Worm (Caenorhabditis elegans) whole organism, L4 larva: ENCODE results near the gene ZK938.3.

Experiments
- F26F4.8 ChIP-seq: fragments of 200-800 bp; sonication (Bioruptor generic); conservative IDR thresholded peaks from 2 replicates; pipeline ENCODE4 v1.3.6; 2022; ENCODE audit warnings: missing genetic modification characterization, missing compliant biosample characterization
- F37D6.2 ChIP-seq: sonication (generic microtip); optimal IDR thresholded peaks from 2 replicates; lab custom pipeline; 2016; ENCODE audit warnings: mild to moderate bottlenecking, missing genetic modification characterization, missing compliant biosample characterization
- F49E8.2 ChIP-seq: sonication (generic microtip); optimal IDR thresholded peaks from 2 replicates; lab custom pipeline; 2016; ENCODE audit warnings: missing compliant biosample characterization, mild to moderate bottlenecking, missing genetic modification characterization, borderline replicate concordance
- R02D3.7 ChIP-seq: fragments of 150-350 bp; sonication (generic microtip); optimal IDR thresholded peaks from 3 replicates; lab custom pipeline; 2014; ENCODE audit warnings: missing biosample characterization, missing genetic modification characterization
- T26A8.4 ChIP-seq: fragments of 200-800 bp; sonication (Bioruptor generic); IDR thresholded peaks from 2 replicates; pipeline ENCODE4 v1.3.6; 2022; ENCODE audit warnings: missing genetic modification characterization, missing compliant biosample characterization
- Y105C5A.15 ChIP-seq: fragments of 200-800 bp; sonication (Bioruptor generic); IDR thresholded peaks from 2 replicates; pipeline ENCODE4 v1.3.6; 2022; ENCODE audit warnings: missing genetic modification characterization, missing compliant biosample characterization
- Y5F2A.4 ChIP-seq: fragments of 200-800 bp; sonication (Bioruptor generic); optimal IDR thresholded peaks from 2 replicates; lab custom pipeline; 2018; ENCODE audit warnings: mild to moderate bottlenecking, missing genetic modification characterization, missing compliant biosample characterization
- Y75B8A.6 ChIP-seq: fragments of 200-800 bp; sonication (Bioruptor generic); IDR thresholded peaks from 2 replicates; pipeline ENCODE4 v1.3.6; 2022; ENCODE audit warnings: missing genetic modification reagents, missing genetic modification characterization, missing compliant biosample characterization
- ZK546.5 ChIP-seq, 2 experiments: sonication (generic microtip); optimal IDR thresholded peaks; 2 replicates each; lab custom pipeline; 2017; ENCODE audit warnings: missing biosample characterization in 2 of 2, missing genetic modification characterization in 2 of 2
- aha-1 ChIP-seq: fragments of 150-350 bp; peaks from one replicate; lab custom pipeline; 2014; ENCODE audit warnings: missing biosample characterization, missing genetic modification characterization
- attf-4 ChIP-seq: sonication (generic microtip); optimal IDR thresholded peaks from 3 replicates; lab custom pipeline; 2017; ENCODE audit warnings: missing biosample characterization, missing genetic modification characterization
- ceh-20 ChIP-seq: fragments of 200-800 bp; sonication (Bioruptor generic); IDR thresholded peaks from 2 replicates; pipeline ENCODE4 v1.3.6; 2022; ENCODE audit warnings: missing genetic modification reagents, missing genetic modification characterization, missing compliant biosample characterization
- ceh-28 ChIP-seq: fragments of 150-350 bp; optimal IDR thresholded peaks from 2 replicates; lab custom pipeline; 2014; ENCODE audit warnings: missing biosample characterization, missing genetic modification reagents, missing genetic modification characterization
- ceh-62 ChIP-seq: sonication (generic microtip); optimal IDR thresholded peaks from 2 replicates; lab custom pipeline; 2017; ENCODE audit warnings: missing biosample characterization, missing genetic modification characterization
- ceh-82 ChIP-seq: sonication (generic microtip); optimal IDR thresholded peaks from 2 replicates; lab custom pipeline; 2017; ENCODE audit warnings: missing biosample characterization, missing genetic modification characterization
- cey-2 ChIP-seq: sonication (generic microtip); optimal IDR thresholded peaks from 3 replicates; lab custom pipeline; 2017; ENCODE audit warnings: missing genetic modification characterization, mild to moderate bottlenecking, missing compliant biosample characterization, antibody characterized with exemption, borderline replicate concordance; ENCODE audit not compliant: insufficient read depth
- daf-16 ChIP-seq, 3 experiments: sonication (generic microtip); optimal IDR thresholded peaks; 2 replicates each; lab custom pipeline; 2016 to 2017; ENCODE audit warnings: missing genetic modification characterization in 3 of 3, missing genetic modification reagents in 3 of 3, mild to moderate bottlenecking in 2 of 3, missing compliant biosample characterization in 2 of 3, missing biosample characterization in 1 of 3, moderate library complexity in 1 of 3
- daf-8 ChIP-seq: fragments of 200-800 bp; sonication (Bioruptor generic); IDR thresholded peaks from 2 replicates; pipeline ENCODE4 v1.3.6; 2022; ENCODE audit warnings: missing genetic modification characterization, missing compliant biosample characterization
- dmd-6 ChIP-seq: fragments of 200-800 bp; sonication (Bioruptor generic); IDR thresholded peaks from 2 replicates; pipeline ENCODE4 v1.3.6; 2022; ENCODE audit warnings: missing genetic modification reagents, missing genetic modification characterization, missing compliant biosample characterization
- dmd-8 ChIP-seq: fragments of 200-800 bp; sonication (Bioruptor generic); IDR thresholded peaks from 2 replicates; pipeline ENCODE4 v1.3.6; 2022; ENCODE audit warnings: missing genetic modification characterization, missing compliant biosample characterization
- dpl-1 ChIP-seq: fragments of 150-350 bp; optimal IDR thresholded peaks from 2 replicates; lab custom pipeline; 2014; ENCODE audit warnings: missing biosample characterization, missing genetic modification reagents, missing genetic modification characterization
- dve-1 ChIP-seq: sonication (generic microtip); optimal IDR thresholded peaks from 2 replicates; lab custom pipeline; 2017; ENCODE audit warnings: antibody characterized with exemption, mild to moderate bottlenecking, missing genetic modification characterization, missing compliant biosample characterization; ENCODE audit not compliant: insufficient read depth
- egl-43 ChIP-seq: fragments of 200-800 bp; sonication (Bioruptor generic); IDR thresholded peaks from 2 replicates; pipeline ENCODE4 v1.3.6; 2022; ENCODE audit warnings: missing genetic modification reagents, missing genetic modification characterization, missing compliant biosample characterization
- fkh-10 ChIP-seq: fragments of 150-350 bp; optimal IDR thresholded peaks from 2 replicates; lab custom pipeline; 2014; ENCODE audit warnings: missing biosample characterization, missing genetic modification reagents, missing genetic modification characterization
- fos-1 ChIP-seq: fragments of 150-350 bp; optimal IDR thresholded peaks from 2 replicates; lab custom pipeline; 2014; ENCODE audit warnings: missing biosample characterization, missing genetic modification characterization
- gei-8 ChIP-seq: fragments of 200-800 bp; sonication (Bioruptor generic); optimal IDR thresholded peaks from 2 replicates; lab custom pipeline; 2018; ENCODE audit warnings: mild to moderate bottlenecking, missing genetic modification characterization, missing compliant biosample characterization
- hlh-11 ChIP-seq: fragments of 200-800 bp; sonication (Bioruptor generic); optimal IDR thresholded peaks from 2 replicates; lab custom pipeline; 2018; ENCODE audit warnings: mild to moderate bottlenecking, missing genetic modification characterization, missing compliant biosample characterization
- hlh-30 ChIP-seq: sonication (generic microtip); optimal IDR thresholded peaks from 2 replicates; lab custom pipeline; 2017; ENCODE audit warnings: antibody characterized with exemption, mild to moderate bottlenecking, missing genetic modification characterization, missing compliant biosample characterization; ENCODE audit not compliant: insufficient read depth
- hmg-1.1 ChIP-seq: fragments of 200-800 bp; sonication (Bioruptor generic); IDR thresholded peaks from 2 replicates; pipeline ENCODE4 v1.3.6; 2022; ENCODE audit warnings: missing genetic modification reagents, missing genetic modification characterization, missing compliant biosample characterization
- lin-1 ChIP-seq: fragments of 200-800 bp; sonication (Bioruptor generic); IDR thresholded peaks from 2 replicates; pipeline ENCODE4 v1.3.6; 2022; ENCODE audit warnings: missing genetic modification reagents, missing genetic modification characterization, missing compliant biosample characterization
- madf-9 ChIP-seq: fragments of 200-800 bp; sonication (Bioruptor generic); conservative IDR thresholded peaks from 2 replicates; pipeline ENCODE4 v1.3.6; 2022; ENCODE audit warnings: missing genetic modification reagents, missing genetic modification characterization, missing compliant biosample characterization
- mdl-1 ChIP-seq, 2 experiments: fragments of 150-350 bp in 1 of 2; sonication (generic microtip) in 1 of 2; optimal IDR thresholded peaks; 2 replicates each; lab custom pipeline; 2014 to 2017; ENCODE audit warnings: missing biosample characterization in 2 of 2, missing genetic modification characterization in 2 of 2
- mep-1 ChIP-seq: fragments of 150-350 bp; sonication (generic microtip); optimal IDR thresholded peaks from 3 replicates; lab custom pipeline; 2014; ENCODE audit warnings: missing biosample characterization, missing genetic modification characterization
- nhr-102 ChIP-seq: sonication (generic microtip); optimal IDR thresholded peaks from 2 replicates; lab custom pipeline; 2016; ENCODE audit warnings: mild to moderate bottlenecking, missing genetic modification characterization, moderate library complexity, missing compliant biosample characterization
- nhr-28 ChIP-seq: fragments of 150-350 bp; optimal IDR thresholded peaks from 2 replicates; lab custom pipeline; 2014; ENCODE audit warnings: missing biosample characterization, missing genetic modification characterization
- nhr-42 ChIP-seq: fragments of 200-800 bp; sonication (Bioruptor generic); IDR thresholded peaks from 2 replicates; pipeline ENCODE4 v1.3.6; 2022; ENCODE audit warnings: missing genetic modification characterization, missing compliant biosample characterization
- nhr-48 ChIP-seq: sonication (generic microtip); optimal IDR thresholded peaks from 2 replicates; lab custom pipeline; 2016; ENCODE audit warnings: mild to moderate bottlenecking, missing genetic modification characterization, missing compliant biosample characterization
- nhr-6 ChIP-seq: fragments of 150-350 bp; optimal IDR thresholded peaks from 2 replicates; lab custom pipeline; 2014; ENCODE audit warnings: missing biosample characterization, missing genetic modification characterization
- nhr-76 ChIP-seq: fragments of 150-350 bp; optimal IDR thresholded peaks from 2 replicates; lab custom pipeline; 2014; ENCODE audit warnings: missing biosample characterization, missing genetic modification characterization
- nhr-77 ChIP-seq: fragments of 150-350 bp; optimal IDR thresholded peaks from 2 replicates; lab custom pipeline; 2014; ENCODE audit warnings: missing biosample characterization, missing genetic modification characterization
- pha-4 ChIP-seq, 2 experiments: fragments of 150-350 bp in 1 of 2; fragments of 200-800 bp in 1 of 2; sonication (Bioruptor generic) in 1 of 2; IDR thresholded peaks in 1 of 2; optimal IDR thresholded peaks in 1 of 2; 2 replicates each; pipeline versions ENCODE4 v1.3.6 to Lab custom; 2014 to 2022; ENCODE audit warnings: missing genetic modification characterization in 2 of 2, missing genetic modification reagents in 2 of 2, missing biosample characterization in 1 of 2, missing compliant biosample characterization in 1 of 2
- pqm-1 ChIP-seq: sonication (generic microtip); optimal IDR thresholded peaks from 2 replicates; lab custom pipeline; 2017; ENCODE audit warnings: missing biosample characterization, missing genetic modification characterization
- set-16 ChIP-seq: fragments of 200-800 bp; sonication (Bioruptor generic); IDR thresholded peaks from 2 replicates; pipeline ENCODE4 v1.3.6; 2022; ENCODE audit warnings: missing genetic modification reagents, missing genetic modification characterization, missing compliant biosample characterization
- skn-1 ChIP-seq: fragments of 150-350 bp; optimal IDR thresholded peaks from 2 replicates; lab custom pipeline; 2014; ENCODE audit warnings: missing biosample characterization, missing genetic modification characterization
- snpc-1.2 ChIP-seq: fragments of 200-800 bp; sonication (Bioruptor generic); IDR thresholded peaks from 2 replicates; pipeline ENCODE4 v1.3.6; 2022; ENCODE audit warnings: missing genetic modification reagents, missing genetic modification characterization, missing compliant biosample characterization
- spr-3 ChIP-seq: fragments of 200-800 bp; sonication (Bioruptor generic); optimal IDR thresholded peaks from 2 replicates; lab custom pipeline; 2018; ENCODE audit warnings: mild to moderate bottlenecking, missing genetic modification characterization, missing compliant biosample characterization
- tra-1 ChIP-seq: fragments of 200-800 bp; sonication (Bioruptor generic); IDR thresholded peaks from 2 replicates; pipeline ENCODE4 v1.3.6; 2022; ENCODE audit warnings: missing genetic modification reagents, missing genetic modification characterization, missing compliant biosample characterization
- unc-62 ChIP-seq, 3 experiments: fragments of 150-350 bp in 1 of 3; sonication (generic microtip); optimal IDR thresholded peaks in 2 of 3; peaks in 1 of 3; 1 replicate in 1 of 3; 2 replicates in 2 of 3; lab custom pipeline; 2014 to 2017; ENCODE audit warnings: missing biosample characterization in 3 of 3, missing genetic modification characterization in 3 of 3, missing genetic modification reagents in 3 of 3, missing genotype in 1 of 3
- zfp-2 ChIP-seq: sonication (generic microtip); optimal IDR thresholded peaks from 2 replicates; lab custom pipeline; 2016; ENCODE audit warnings: mild to moderate bottlenecking, missing genetic modification characterization, missing compliant biosample characterization
- ztf-7 ChIP-seq: fragments of 150-350 bp; optimal IDR thresholded peaks from 2 replicates; lab custom pipeline; 2014; ENCODE audit warnings: missing biosample characterization, missing genetic modification characterization

Gene ZK938.3

DNA sequence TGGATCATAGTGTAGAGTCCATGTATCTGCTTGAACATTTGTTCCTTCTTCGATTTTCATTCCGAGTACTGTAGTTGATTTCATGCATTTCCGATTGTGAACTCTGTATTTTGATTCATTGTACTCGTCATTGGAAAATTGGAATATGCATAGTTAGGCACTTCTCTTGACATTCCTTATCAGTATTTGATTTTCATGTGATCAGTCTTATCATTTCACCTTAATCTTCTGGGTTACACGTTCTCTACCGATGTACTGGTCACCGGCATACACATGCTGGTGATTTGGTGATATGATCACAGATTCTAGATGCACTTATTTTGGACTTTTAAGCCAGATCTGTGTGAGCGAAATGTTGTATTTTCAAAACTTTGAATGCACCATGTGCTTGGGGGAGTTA, 42.6 kb downstream of the ZK938.3 start:
- TF ChIP-seq ceh-62 (tag; lab: Kevin White, UChicago) (no peak), skn-1 (tag; lab: Kevin White, UChicago) (no peak), nhr-48 (tag; lab: Kevin White, UChicago) (peak; percentile 72), hlh-11 (tag; lab: Kevin White, UChicago) (peak; percentile 91), nhr-6 (tag; lab: Kevin White, UChicago) (no peak), madf-9 (GFP tag; lab: Robert Waterston, UW) (no peak), F26F4.8 (GFP tag; lab: Robert Waterston, UW) (no peak), Y105C5A.15 (GFP tag; lab: Robert Waterston, UW) (no peak), nhr-76 (no peak), mdl-1 (tag; optimal IDR thresholded peaks at IDR 0.05; lab: Kevin White, UChicago) (peak in 1 of 2 experiments; percentile 70), zfp-2 (no peak), hlh-30 (peak; percentile 62), ztf-7 (tag; lab: Kevin White, UChicago) (no peak), T26A8.4 (GFP tag; lab: Robert Waterston, UW) (no peak), lin-1 (GFP tag; lab: Robert Waterston, UW) (peak; percentile 71; the same call in 1 of the 2 replicates), set-16 (GFP tag; lab: Robert Waterston, UW) (no peak), daf-8 (no peak), fos-1 (tag; lab: Kevin White, UChicago) (no peak), Y5F2A.4 (GFP tag; lab: Kevin White, UChicago) (no peak), ceh-82 (no peak), aha-1 (tag; lab: Kevin White, UChicago) (no peak), F37D6.2 (tag; lab: Kevin White, UChicago) (no peak), ZK546.5 (tag; optimal IDR thresholded peaks at IDR 0.05; lab: Kevin White, UChicago) (no peak), gei-8 (GFP tag; lab: Kevin White, UChicago) (no peak), pha-4 (GFP tag; IDR thresholded peaks at IDR 0.05; lab: Robert Waterston, UW) (no peak), pha-4 (tag; optimal IDR thresholded peaks at IDR 0.05; lab: Kevin White, UChicago) (no peak), dpl-1 (GFP tag; lab: Kevin White, UChicago) (no peak), Y75B8A.6 (GFP tag; lab: Robert Waterston, UW) (no peak), tra-1 (0 out of 2 replicates have a peak, but pooled peaks have one; percentile 53), egl-43 (GFP tag; lab: Robert Waterston, UW) (no peak), nhr-102 (tag; lab: Kevin White, UChicago) (peak; percentile 93), ceh-20 (GFP tag; lab: Robert Waterston, UW) (no peak), nhr-77 (tag; lab: Kevin White, UChicago) (peak; percentile 88), dmd-6 (GFP tag; lab: Robert Waterston, UW) (peak; percentile 96), snpc-1.2 (GFP tag; lab: Robert Waterston, UW) (no peak), dve-1 (tag; lab: Kevin White, UChicago) (peak; percentile 84), cey-2 (no peak), spr-3 (GFP tag; lab: Kevin White, UChicago) (no peak), hmg-1.1 (GFP tag; lab: Robert Waterston, UW) (no peak), fkh-10 (no peak), attf-4 (tag; lab: Kevin White, UChicago) (no peak), nhr-28 (tag; lab: Kevin White, UChicago) (peak; percentile 87), ceh-28 (no peak), R02D3.7 (tag; lab: Kevin White, UChicago) (no peak), unc-62 (GFP tag; optimal IDR thresholded peaks at IDR 0.05 in 1 of 2; lab: Kevin White, UChicago) (peak in 1 of 2 experiments; percentile 98), unc-62 (tag; optimal IDR thresholded peaks at IDR 0.05; lab: Kevin White, UChicago) (no peak), dmd-8 (GFP tag; lab: Robert Waterston, UW) (no peak), mep-1 (tag; lab: Kevin White, UChicago) (peak; percentile 2), F49E8.2 (tag; lab: Kevin White, UChicago) (no peak), pqm-1 (tag; lab: Kevin White, UChicago) (peak; percentile 94), daf-16 (GFP tag; optimal IDR thresholded peaks at IDR 0.05; lab: Kevin White, UChicago) (no peak), daf-16 (tag; optimal IDR thresholded peaks at IDR 0.05; lab: Kevin White, UChicago) (peak; percentile 82), nhr-42 (no peak)
